Fruit fly (Drosophila melanogaster): ENCODE results near the gene crim.

DNA sequence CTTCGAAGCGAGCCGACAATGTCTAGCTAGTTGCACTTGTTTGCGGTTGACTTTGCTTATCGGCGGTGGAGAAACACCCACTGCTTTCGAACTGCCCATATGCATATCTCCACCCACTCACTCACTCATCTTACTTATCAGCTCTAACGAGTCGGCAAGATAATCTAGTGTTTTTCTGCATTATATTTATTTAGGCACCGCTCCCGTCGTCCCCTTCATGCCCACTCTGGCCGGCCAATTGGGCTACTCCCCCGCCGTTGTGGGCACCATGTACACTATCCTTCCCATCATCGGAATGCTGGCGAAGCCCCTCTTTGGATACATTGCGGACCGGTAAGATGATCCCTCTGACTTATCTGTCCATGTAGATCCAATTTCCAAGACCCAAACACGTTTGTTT, 25.3 kb downstream of the crim start:
- TF ChIP-seq CTCF (optimal IDR thresholded peaks at IDR 0.05), result no peak
- no peak for TF ChIP-seq CG8478 (optimal IDR thresholded peaks at IDR 0.05)
